Worm (Caenorhabditis elegans): Measurements from ENCODE around the gene clec-218.

The clec-218 gene

ce11 chrV:8297504-8297903 lies 10.2 kb upstream of the clec-218 start, which contains the start of gene W02D7.4:
W02D7.4 (minus strand) TSS chrV:8297604.
- TF ChIP-seq ztf-4 (tag; optimal IDR thresholded peaks at IDR 0.05) (no peak), egl-13 (tag; optimal IDR thresholded peaks at IDR 0.05) (no peak), nhr-12 (tag; optimal IDR thresholded peaks at IDR 0.05) (no peak), unc-98 (GFP tag; IDR thresholded peaks at IDR 0.05) (no peak), hlh-17 (GFP tag; optimal IDR thresholded peaks at IDR 0.05; ENCODE audit: borderline replicate concordance) (no peak), nhr-47 (tag; optimal IDR thresholded peaks at IDR 0.05) (no peak), C16A3.4 (tag; optimal IDR thresholded peaks at IDR 0.05) (no peak), nhr-84 (tag; optimal IDR thresholded peaks at IDR 0.05) (no peak), ceh-8 (GFP tag; optimal IDR thresholded peaks at IDR 0.05) (no peak), snu-23 (GFP tag; optimal IDR thresholded peaks at IDR 0.05) (no peak), sup-37 (GFP tag; optimal IDR thresholded peaks at IDR 0.05) (no peak), blmp-1 (tag; optimal IDR thresholded peaks at IDR 0.05) (no peak), ama-1 (optimal IDR thresholded peaks at IDR 0.05) (no peak), ceh-90 (tag; optimal IDR thresholded peaks at IDR 0.05) (no peak), pax-3 (tag; optimal IDR thresholded peaks at IDR 0.05) (no peak), dpl-1 (GFP tag; optimal IDR thresholded peaks at IDR 0.05) (no peak), sox-4 (tag; optimal IDR thresholded peaks at IDR 0.05) (no peak), hpl-2 (GFP tag; optimal IDR thresholded peaks at IDR 0.05) (no peak), mep-1 (tag; optimal IDR thresholded peaks at IDR 0.05) (no peak), mdl-1 (tag; optimal IDR thresholded peaks at IDR 0.05) (no peak)

- TF ChIP-seq hlh-4 (tag; optimal IDR thresholded peaks at IDR 0.05) = peak; percentile 68
- no peak for TF ChIP-seq ces-1 (GFP tag; optimal IDR thresholded peaks at IDR 0.05)
- no peak for TF ChIP-seq jun-1 (tag; optimal IDR thresholded peaks at IDR 0.05)
- TF ChIP-seq tbx-2 (tag; optimal IDR thresholded peaks at IDR 0.05) = no peak
- TF ChIP-seq efl-1 (optimal IDR thresholded peaks at IDR 0.05) = no peak
- peak in 1 of 2 experiments; percentile 69 for TF ChIP-seq efl-1 (GFP tag; optimal IDR thresholded peaks at IDR 0.05 in 1 of 2)
Observed at ce11 chrV:8299191-8299854, 8.4 kb upstream of the clec-218 start, which contains the start of gene W02D7.5. W02D7.5 (minus strand) TSS chrV:8299241.

- no peak for TF ChIP-seq nhr-28 (tag; optimal IDR thresholded peaks at IDR 0.05)
- no peak for TF ChIP-seq pag-3 (tag; optimal IDR thresholded peaks at IDR 0.05; ENCODE audit: borderline replicate concordance, insufficient read depth)
- no peak for TF ChIP-seq snpc-4 (tag; optimal IDR thresholded peaks at IDR 0.05)
- TF ChIP-seq sptf-1 (tag; optimal IDR thresholded peaks at IDR 0.05) = no peak
- TF ChIP-seq lin-35 (GFP tag; optimal IDR thresholded peaks at IDR 0.05) = peak in 1 of 2 experiments; percentile 43
- TF ChIP-seq efl-1 (optimal IDR thresholded peaks at IDR 0.05) = peak; percentile 10 to 27
- TF ChIP-seq efl-1 (GFP tag; optimal IDR thresholded peaks at IDR 0.05 in 1 of 2) = peak; percentile 43 to 89
- peak in 1 of 2 experiments; percentile 17 for TF ChIP-seq lsy-2 (tag; optimal IDR thresholded peaks at IDR 0.05)
- no peak for TF ChIP-seq zag-1 (tag; optimal IDR thresholded peaks at IDR 0.05)
- TF ChIP-seq alr-1 (tag; optimal IDR thresholded peaks at IDR 0.05; ENCODE audit: borderline replicate concordance) = no peak
- TF ChIP-seq hpl-2 (GFP tag; optimal IDR thresholded peaks at IDR 0.05) = no peak
- TF ChIP-seq egl-27 (tag; optimal IDR thresholded peaks at IDR 0.05) = no peak
- peak; percentile 18 for TF ChIP-seq nhr-71 (tag; optimal IDR thresholded peaks at IDR 0.05)
- TF ChIP-seq nhr-85 (tag) = no peak
- TF ChIP-seq snu-23 (GFP tag; optimal IDR thresholded peaks at IDR 0.05) = peak; percentile 3
- TF ChIP-seq nhr-90 (tag; optimal IDR thresholded peaks at IDR 0.05; ENCODE audit: poor library complexity) = peak; percentile 12
- TF ChIP-seq ama-1 (optimal IDR thresholded peaks at IDR 0.05) = peak; percentile 13
- TF ChIP-seq dpl-1 (GFP tag; optimal IDR thresholded peaks at IDR 0.05) = peak in 2 of 3 experiments; percentile 13 to 57
- TF ChIP-seq fkh-4 (tag; optimal IDR thresholded peaks at IDR 0.05; ENCODE audit: borderline replicate concordance) = no peak
- peak; percentile 25 for TF ChIP-seq nhr-47 (tag; optimal IDR thresholded peaks at IDR 0.05)
Observed at ce11 chrV:8300935-8301535, 6.7 kb upstream of the clec-218 start, which contains the start of gene W02D7.6. W02D7.6 (minus strand) TSS chrV:8301507.

Data from whole organism, L1 larva.